Worm (Caenorhabditis elegans) whole organism, late embryonic: ENCODE measurements around the gene appg-2.

ENCODE experiments used
- T23F11.4 ChIP-seq: fragments of 200-800 bp; sonication (Bioruptor generic); optimal IDR thresholded peaks from 2 replicates; lab custom pipeline; 2018; ENCODE audit warnings: mild to moderate bottlenecking, missing genetic modification characterization, missing compliant biosample characterization
- ceh-30 ChIP-seq: fragments of 150-350 bp; optimal IDR thresholded peaks from 2 replicates; lab custom pipeline; 2014; ENCODE audit warnings: missing biosample characterization, missing genetic modification characterization
- ceh-9 ChIP-seq: sonication (generic microtip); optimal IDR thresholded peaks from 2 replicates; lab custom pipeline; 2016; ENCODE audit warnings: mild to moderate bottlenecking, missing genetic modification characterization, inconsistent platforms, missing compliant biosample characterization
- elt-2 ChIP-seq: sonication (generic microtip); optimal IDR thresholded peaks from 2 replicates; lab custom pipeline; 2016; ENCODE audit warnings: missing genetic modification reagents, missing genetic modification characterization, missing compliant biosample characterization
- elt-4 ChIP-seq: sonication (generic microtip); optimal IDR thresholded peaks from 2 replicates; lab custom pipeline; 2016; ENCODE audit warnings: missing genetic modification characterization, missing compliant biosample characterization
- lim-6 ChIP-seq: sonication (generic microtip); optimal IDR thresholded peaks from 2 replicates; lab custom pipeline; 2016; ENCODE audit warnings: missing genetic modification characterization, missing compliant biosample characterization
- nfya-1 ChIP-seq: sonication (generic microtip); optimal IDR thresholded peaks from 2 replicates; lab custom pipeline; 2017; ENCODE audit warnings: missing genetic modification characterization, mild to moderate bottlenecking, missing compliant biosample characterization, antibody characterized with exemption, moderate library complexity
- pha-4 ChIP-seq: fragments of 150-350 bp; optimal IDR thresholded peaks from 2 replicates; lab custom pipeline; 2018; ENCODE audit warnings: missing biosample characterization, missing genetic modification reagents, missing genetic modification characterization
- ref-2 ChIP-seq: sonication (generic microtip); optimal IDR thresholded peaks from 2 replicates; lab custom pipeline; 2016; ENCODE audit warnings: missing genetic modification characterization, missing compliant biosample characterization
- sox-2 ChIP-seq: fragments of 200-800 bp; sonication (Bioruptor generic); IDR thresholded peaks from 2 replicates; pipeline ENCODE4 v1.3.6; 2022; ENCODE audit warnings: missing genetic modification reagents, missing genetic modification characterization, missing compliant biosample characterization

ce11 chrII:8829189-8829588 is 28.3 kb downstream of the appg-2 start, which contains the start of gene F46C5.2:
- TF ChIP-seq ref-2 (tag; lab: Kevin White, UChicago) (no peak), lim-6 (tag; lab: Kevin White, UChicago) (no peak), sox-2 (no peak), T23F11.4 (GFP tag; lab: Kevin White, UChicago) (no peak), pha-4 (no peak), ceh-30 (tag; lab: Kevin White, UChicago) (no peak), ceh-9 (tag; lab: Kevin White, UChicago) (no peak), elt-4 (no peak), elt-2 (no peak), nfya-1 (no peak)
